Fruit fly (Drosophila melanogaster): ENCODE results near the gene CG2200.
A peak's percentile ranks its signal among the peaks of the same experiment; 100 is the strongest.

CG2200 gene

dm6 chrX:13088025-13088805 lies 5.9 kb upstream of the CG2200 start (continued):
- TF ChIP-seq Gsc (GFP tag; IDR thresholded peaks at IDR 0.05), result no peak
- TF ChIP-seq her (GFP tag; optimal IDR thresholded peaks at IDR 0.05), result no peak
- TF ChIP-seq CG30020 (tag; optimal IDR thresholded peaks at IDR 0.05), result no peak
- peak; percentile 53 for TF ChIP-seq CoRest (tag; optimal IDR thresholded peaks at IDR 0.05)
- TF ChIP-seq slp2 (GFP tag; optimal IDR thresholded peaks at IDR 0.05), result no peak
- TF ChIP-seq Scr (GFP tag; IDR thresholded peaks at IDR 0.05; ENCODE audit: partially characterized antibody), result no peak
- TF ChIP-seq Doc3 (GFP tag; IDR thresholded peaks at IDR 0.05; ENCODE audit: partially characterized antibody), result no peak
- TF ChIP-seq Myb (GFP tag; optimal IDR thresholded peaks at IDR 0.05), result no peak
- TF ChIP-seq maf-S (GFP tag; optimal IDR thresholded peaks at IDR 0.05), result no peak
- TF ChIP-seq CG7372 (GFP tag; IDR thresholded peaks at IDR 0.05), result no peak
- no peak for TF ChIP-seq cwo (GFP tag; optimal IDR thresholded peaks at IDR 0.05)
- no peak for TF ChIP-seq BtbVII (GFP tag; optimal IDR thresholded peaks at IDR 0.05)
- TF ChIP-seq CG10565 (GFP tag; optimal IDR thresholded peaks at IDR 0.05), result no peak
- TF ChIP-seq org-1 (GFP tag; optimal IDR thresholded peaks at IDR 0.05), result peak; percentile 31
- no peak for TF ChIP-seq CG11723 (GFP tag; optimal IDR thresholded peaks at IDR 0.05)
- no peak for TF ChIP-seq bab2 (GFP tag; optimal IDR thresholded peaks at IDR 0.05)
- TF ChIP-seq H2.0 (GFP tag; IDR thresholded peaks at IDR 0.05), result no peak
- no peak for TF ChIP-seq ase (GFP tag; IDR thresholded peaks at IDR 0.05)
- TF ChIP-seq Fer2 (tag; optimal IDR thresholded peaks at IDR 0.05), result no peak
- TF ChIP-seq ham (GFP tag; IDR thresholded peaks at IDR 0.05), result no peak
- TF ChIP-seq CG13894 (tag; optimal IDR thresholded peaks at IDR 0.05), result no peak
- TF ChIP-seq CG12236 (GFP tag; optimal IDR thresholded peaks at IDR 0.05), result peak; percentile 15
- no peak for TF ChIP-seq PHDP (tag; optimal IDR thresholded peaks at IDR 0.05)
- TF ChIP-seq trh (GFP tag; optimal IDR thresholded peaks at IDR 0.05), result no peak
- peak; percentile 18 for TF ChIP-seq CG8388 (GFP tag; optimal IDR thresholded peaks at IDR 0.05)
- no peak for TF ChIP-seq CG1647 (GFP tag; optimal IDR thresholded peaks at IDR 0.05)
- peak; percentile 55 for TF ChIP-seq ATbp (GFP tag; optimal IDR thresholded peaks at IDR 0.05)
- no peak for TF ChIP-seq Hr39 (optimal IDR thresholded peaks at IDR 0.05)
- TF ChIP-seq rib (GFP tag; IDR thresholded peaks at IDR 0.05), result no peak
- peak; percentile 14 for TF ChIP-seq lilli (GFP tag; optimal IDR thresholded peaks at IDR 0.05)
- TF ChIP-seq CG12155 (GFP tag; optimal IDR thresholded peaks at IDR 0.05), result no peak
- TF ChIP-seq CG6175 (GFP tag; IDR thresholded peaks at IDR 0.05), result no peak
- no peak for TF ChIP-seq H15 (GFP tag; IDR thresholded peaks at IDR 0.05)
- TF ChIP-seq Mes4 (GFP tag; optimal IDR thresholded peaks at IDR 0.05), result no peak
- TF ChIP-seq phol (tag; optimal IDR thresholded peaks at IDR 0.05), result peak; percentile 27
- no peak for TF ChIP-seq lov (optimal IDR thresholded peaks at IDR 0.05)
- TF ChIP-seq lov (GFP tag; IDR thresholded peaks at IDR 0.05), result no peak
- peak; percentile 3 for TF ChIP-seq CG17186 (GFP tag; optimal IDR thresholded peaks at IDR 0.05)
- TF ChIP-seq tio (GFP tag; optimal IDR thresholded peaks at IDR 0.05), result no peak
- no peak for TF ChIP-seq CG11696 (GFP tag; IDR thresholded peaks at IDR 0.05)
- TF ChIP-seq mirr (GFP tag; optimal IDR thresholded peaks at IDR 0.05), result peak; percentile 17
- TF ChIP-seq CG11560 (tag; IDR thresholded peaks at IDR 0.05), result no peak
- TF ChIP-seq CG3407 (GFP tag; optimal IDR thresholded peaks at IDR 0.05), result peak; percentile 6
- TF ChIP-seq CG8765 (GFP tag; IDR thresholded peaks at IDR 0.05), result no peak
- no peak for TF ChIP-seq Dref (GFP tag; IDR thresholded peaks at IDR 0.05)
- no peak for TF ChIP-seq CG11085 (GFP tag; IDR thresholded peaks at IDR 0.05)
- TF ChIP-seq Sry-β (GFP tag; optimal IDR thresholded peaks at IDR 0.05), result no peak
- TF ChIP-seq CG12744 (GFP tag; optimal IDR thresholded peaks at IDR 0.05), result no peak
- TF ChIP-seq CG14965 (GFP tag; optimal IDR thresholded peaks at IDR 0.05; ENCODE audit: borderline replicate concordance), result no peak
- TF ChIP-seq Bgb (GFP tag; IDR thresholded peaks at IDR 0.05; ENCODE audit: partially characterized antibody), result no peak
- TF ChIP-seq CG18619 (GFP tag; optimal IDR thresholded peaks at IDR 0.05), result no peak

Data from whole organism, embryonic.